Fruit fly (Drosophila melanogaster): Measurements from ENCODE around the gene CG13895.

- TF ChIP-seq CG6163 (GFP tag; IDR thresholded peaks at IDR 0.05): peak; percentile 82
- TF ChIP-seq Lpt (GFP tag; optimal IDR thresholded peaks at IDR 0.05): peak; percentile 30
Observed at dm6 chr3L:735948-736347, 27.9 kb upstream of the CG13895 start.
